Worm (Caenorhabditis elegans): ENCODE results near the gene T04F8.2.
A peak's percentile ranks its signal among the peaks of the same experiment; 100 is the strongest.

Gene T04F8.2

DNA sequence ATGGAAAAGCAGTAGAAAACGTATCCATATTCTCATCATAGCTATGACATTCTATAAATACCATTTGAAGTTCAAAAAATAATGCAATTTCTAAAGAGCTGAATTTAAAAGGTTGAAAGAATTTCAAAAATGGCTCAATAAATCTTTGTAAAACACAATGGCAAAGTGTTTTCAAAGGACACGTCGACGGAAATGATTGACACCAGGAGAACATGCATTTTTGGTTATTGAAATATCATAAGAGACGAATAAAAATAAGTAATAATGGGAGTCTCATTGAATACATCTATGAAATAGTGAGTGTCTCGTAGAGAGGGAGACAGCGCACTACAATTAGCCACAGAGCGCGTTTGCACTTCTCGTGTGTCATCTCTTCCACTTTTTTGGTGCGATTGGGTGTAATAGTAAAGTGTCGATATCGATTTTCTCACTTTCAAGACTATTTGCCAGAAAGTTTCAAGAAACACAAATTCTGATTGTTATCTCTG is at the start of gene T04F8.2:
Gene T04F8.2, minus strand, starts transcription at position 51 of the 488 bp plus-strand sequence.
- TF ChIP-seq dao-5 (tag; optimal IDR thresholded peaks at IDR 0.05) (no peak), W03F9.2 (tag; optimal IDR thresholded peaks at IDR 0.05) (peak; percentile 65)

- TF ChIP-seq dao-5 (tag; optimal IDR thresholded peaks at IDR 0.05) (no peak), W03F9.2 (tag; optimal IDR thresholded peaks at IDR 0.05) (no peak), him-1 (tag; optimal IDR thresholded peaks at IDR 0.05) (no peak)
These were observed 45.9 kb upstream of the T04F8.2 start, which contains the start of gene C44C10.3 for ce11 chrX:11702236-11702635. TSS of gene C44C10.3 (plus strand) at chrX:11702536.

- TF ChIP-seq him-1 (tag; optimal IDR thresholded peaks at IDR 0.05) (no peak), W03F9.2 (tag; optimal IDR thresholded peaks at IDR 0.05) (no peak), dao-5 (tag; optimal IDR thresholded peaks at IDR 0.05) (no peak)
These were observed 43.9 kb upstream of the T04F8.2 start, which contains the start of gene C44C10.15 for ce11 chrX:11700263-11700662. TSS of gene C44C10.15 (minus strand) at chrX:11700363.

- TF ChIP-seq W03F9.2 (tag; optimal IDR thresholded peaks at IDR 0.05) (no peak), him-1 (tag; optimal IDR thresholded peaks at IDR 0.05) (no peak), dao-5 (tag; optimal IDR thresholded peaks at IDR 0.05) (no peak)
These were observed 40.3 kb upstream of the T04F8.2 start, which contains the start of gene C44C10.12 for ce11 chrX:11696696-11697095. TSS of gene C44C10.12 (plus strand) at chrX:11696996.

ce11 chrX:11693092-11693491 is 36.7 kb upstream of the T04F8.2 start, which contains the start of gene smcl-1:
TSS of gene smcl-1 (plus strand) at chrX:11693464.
- no peak for TF ChIP-seq W03F9.2 (tag; optimal IDR thresholded peaks at IDR 0.05)
- no peak for TF ChIP-seq him-1 (tag; optimal IDR thresholded peaks at IDR 0.05)
- TF ChIP-seq dao-5 (tag; optimal IDR thresholded peaks at IDR 0.05): no peak

ce11 chrX:11690014-11690591 is 33.7 kb upstream of the T04F8.2 start, which contains the start of the genes C44C10.10 and C44C10.5:
TSS of gene C44C10.10 (plus strand) at chrX:11690314.
TSS of gene C44C10.5 (plus strand) at chrX:11690541.
- TF ChIP-seq dao-5 (tag; optimal IDR thresholded peaks at IDR 0.05) (no peak), W03F9.2 (tag; optimal IDR thresholded peaks at IDR 0.05) (no peak), him-1 (tag; optimal IDR thresholded peaks at IDR 0.05) (no peak)

ce11 chrX:11687836-11688319 is 31.5 kb upstream of the T04F8.2 start, which contains the start of gene C44C10.7:
TSS of gene C44C10.7 (minus strand) at chrX:11688269.
- TF ChIP-seq W03F9.2 (tag; optimal IDR thresholded peaks at IDR 0.05) (no peak), dao-5 (tag; optimal IDR thresholded peaks at IDR 0.05) (no peak), him-1 (tag; optimal IDR thresholded peaks at IDR 0.05) (no peak)

- TF ChIP-seq W03F9.2 (tag; optimal IDR thresholded peaks at IDR 0.05) (no peak), dao-5 (tag; optimal IDR thresholded peaks at IDR 0.05) (no peak), him-1 (tag; optimal IDR thresholded peaks at IDR 0.05) (no peak)
These were observed 27.9 kb upstream of the T04F8.2 start, which contains the start of gene hnd-1 for ce11 chrX:11684261-11684660. TSS of gene hnd-1 (plus strand) at chrX:11684561.

- TF ChIP-seq W03F9.2 (tag; optimal IDR thresholded peaks at IDR 0.05) (no peak), him-1 (tag; optimal IDR thresholded peaks at IDR 0.05) (no peak), dao-5 (tag; optimal IDR thresholded peaks at IDR 0.05) (no peak)
These were observed 24.5 kb upstream of the T04F8.2 start, which contains the start of gene T04F8.7 for ce11 chrX:11680851-11681250. TSS of gene T04F8.7 (minus strand) at chrX:11680980.

DNA sequence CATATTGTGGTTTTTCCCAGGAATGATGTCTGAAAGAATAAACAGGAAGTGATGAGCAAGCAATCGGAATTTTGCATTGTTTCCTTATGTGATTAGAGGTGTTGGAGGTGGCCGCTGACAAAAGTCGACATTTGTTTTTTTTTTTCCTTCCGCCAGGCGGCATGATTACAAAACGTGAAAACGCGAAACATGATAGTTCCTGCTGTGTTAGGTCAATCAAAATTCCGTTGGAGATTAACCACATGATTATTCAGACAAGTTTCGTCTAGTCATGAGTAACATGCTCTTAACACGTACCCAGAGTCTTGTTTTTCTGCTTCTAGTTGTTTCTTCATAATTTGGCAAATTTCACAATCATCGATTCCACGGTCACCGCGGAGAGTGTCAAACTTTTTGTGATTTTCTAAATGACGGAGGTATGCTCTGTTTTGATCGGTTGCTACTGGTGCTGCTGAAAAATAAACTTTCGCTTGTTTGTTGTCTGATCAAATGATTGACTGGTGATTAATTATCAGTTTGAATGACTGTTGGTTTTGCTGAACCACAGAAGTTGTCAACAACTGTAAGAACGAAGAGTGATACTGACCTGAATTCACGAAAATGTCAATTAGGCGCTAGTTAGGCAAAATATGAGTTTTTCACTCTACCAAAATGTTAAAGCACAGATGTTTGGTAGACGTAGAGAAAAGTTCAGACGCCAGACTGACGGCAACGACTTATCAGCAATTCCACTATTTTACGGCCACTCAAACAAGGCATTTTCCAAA is 23.0 kb upstream of the T04F8.2 start:
- no peak for TF ChIP-seq dao-5 (tag; optimal IDR thresholded peaks at IDR 0.05)
- no peak for TF ChIP-seq him-1 (tag; optimal IDR thresholded peaks at IDR 0.05)
- no peak for TF ChIP-seq W03F9.2 (tag; optimal IDR thresholded peaks at IDR 0.05)

- TF ChIP-seq him-1 (tag; optimal IDR thresholded peaks at IDR 0.05): no peak
- no peak for TF ChIP-seq W03F9.2 (tag; optimal IDR thresholded peaks at IDR 0.05)
- TF ChIP-seq dao-5 (tag; optimal IDR thresholded peaks at IDR 0.05): no peak
These were observed 19.2 kb upstream of the T04F8.2 start for ce11 chrX:11675573-11675972.

DNA sequence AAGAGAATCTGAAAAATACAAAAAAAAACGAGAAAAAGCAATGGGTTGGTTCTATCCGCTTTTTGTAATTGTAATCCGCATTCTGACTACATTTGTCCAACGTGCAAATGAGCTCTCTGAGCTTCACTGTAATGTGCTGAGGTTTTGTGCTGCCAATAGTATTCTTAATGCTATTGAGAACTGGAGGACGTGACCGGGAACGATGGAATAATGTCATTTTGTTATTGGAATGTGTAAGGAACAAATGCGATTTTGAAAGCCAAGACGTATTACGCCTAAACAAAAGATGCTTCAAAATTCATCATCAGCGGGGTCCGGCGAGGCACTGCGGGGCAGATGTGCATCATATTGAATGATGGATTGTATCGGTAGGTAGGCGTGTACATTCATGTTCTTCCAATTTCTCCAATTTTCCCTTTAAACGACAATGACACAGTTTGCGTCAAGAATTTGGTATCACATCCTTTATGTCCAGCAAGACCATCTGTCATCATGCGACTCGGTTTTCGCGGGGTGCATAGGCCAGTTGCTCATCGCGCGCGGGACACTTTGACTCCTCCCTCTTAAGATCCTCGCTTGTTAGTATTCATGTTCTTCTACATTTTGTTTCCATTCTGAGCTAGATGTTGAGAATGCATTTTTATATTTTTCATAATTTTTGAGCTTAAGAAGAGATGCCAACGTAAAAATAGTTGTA is 16.8 kb upstream of the T04F8.2 start:
- TF ChIP-seq dao-5 (tag; optimal IDR thresholded peaks at IDR 0.05) (no peak), him-1 (tag; optimal IDR thresholded peaks at IDR 0.05) (no peak), W03F9.2 (tag; optimal IDR thresholded peaks at IDR 0.05) (no peak)

DNA sequence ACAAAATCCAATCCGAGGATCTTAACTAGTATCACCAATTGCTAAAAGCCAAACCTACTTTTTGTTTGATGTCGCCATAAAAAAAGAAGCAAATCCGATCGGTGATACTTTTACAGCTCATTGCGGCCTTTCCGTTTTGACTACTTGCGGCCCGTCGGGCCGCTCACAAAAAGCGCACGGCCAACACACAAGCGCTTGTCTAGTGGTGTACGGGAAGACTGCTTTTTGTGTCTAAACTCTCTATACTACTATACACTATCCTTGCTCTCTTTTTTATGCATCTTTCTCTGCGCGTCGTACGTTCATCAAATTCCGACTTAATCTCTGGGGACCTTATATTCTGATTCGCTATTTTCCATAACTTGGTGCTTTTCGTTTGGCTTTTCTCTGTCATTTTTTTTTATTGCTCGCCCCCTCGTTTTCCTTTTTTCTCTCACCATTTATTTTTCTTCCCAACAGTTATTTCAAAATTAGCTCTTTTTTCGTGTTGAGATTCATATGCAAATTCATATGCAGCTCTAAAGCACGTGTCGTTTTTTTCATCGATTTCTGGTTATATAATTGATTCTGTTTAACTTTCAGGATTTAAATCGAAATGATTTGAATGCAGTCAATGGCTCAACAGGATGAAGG is 10.3 kb upstream of the T04F8.2 start, which contains the start of gene noca-2:
Gene noca-2, plus strand, starts transcription at position 583 of the 633 bp plus-strand sequence.
- no peak for TF ChIP-seq W03F9.2 (tag; optimal IDR thresholded peaks at IDR 0.05)
- no peak for TF ChIP-seq him-1 (tag; optimal IDR thresholded peaks at IDR 0.05)
- no peak for TF ChIP-seq dao-5 (tag; optimal IDR thresholded peaks at IDR 0.05)

All from whole organism, L4/young adult.